Fruit fly (Drosophila melanogaster) whole organism, embryonic: ENCODE measurements around the gene Mcad.

Source experiments
- BEAF-32 ChIP-seq: fragments of 200-800 bp; sonication (Bioruptor generic); optimal IDR thresholded peaks from 3 replicates; lab custom pipeline; 2017; ENCODE audit warnings: missing biosample characterization, missing genetic modification characterization, mild to moderate bottlenecking, moderate library complexity, missing genetic modification reagents
- Bgb ChIP-seq: fragments of 200-800 bp; sonication (Bioruptor generic); IDR thresholded peaks from 2 replicates; pipeline ENCODE4 v1.3.6; 2022; ENCODE audit warnings: missing biosample characterization, missing genetic modification characterization; ENCODE audit not compliant: partially characterized antibody
- CG10267 ChIP-seq: fragments of 200-800 bp; sonication (Bioruptor generic); optimal IDR thresholded peaks from 2 replicates; lab custom pipeline; 2018; ENCODE audit warnings: missing biosample characterization, mild to moderate bottlenecking, missing genetic modification characterization, moderate library complexity
- CG10565 ChIP-seq: fragments of 200-800 bp; sonication (Bioruptor generic); optimal IDR thresholded peaks from 3 replicates; lab custom pipeline; 2016; ENCODE audit warnings: missing biosample characterization, mild to moderate bottlenecking, missing genetic modification characterization
- CG11093 ChIP-seq: fragments of 200-800 bp; sonication (Bioruptor generic); IDR thresholded peaks from 3 replicates; pipeline ENCODE4 v1.3.6; 2022; ENCODE audit warnings: missing biosample characterization, missing genetic modification characterization
- CG12236 ChIP-seq: fragments of 200-800 bp; sonication (Bioruptor generic); optimal IDR thresholded peaks from 2 replicates; lab custom pipeline; 2016; ENCODE audit warnings: missing biosample characterization, missing genetic modification characterization
- CG13123 ChIP-seq: fragments of 200-800 bp; sonication (Bioruptor generic); optimal IDR thresholded peaks from 2 replicates; lab custom pipeline; 2016; ENCODE audit warnings: missing biosample characterization, missing genetic modification characterization
- CG13296 ChIP-seq: fragments of 200-800 bp; sonication (Bioruptor generic); optimal IDR thresholded peaks from 3 replicates; lab custom pipeline; 2018; ENCODE audit warnings: missing biosample characterization, mild to moderate bottlenecking, missing genetic modification characterization
- CG14860 ChIP-seq: fragments of 200-800 bp; sonication (Bioruptor generic); IDR thresholded peaks from 3 replicates; pipeline ENCODE4 v1.3.6; 2022; ENCODE audit warnings: missing biosample characterization, missing genetic modification characterization; ENCODE audit not compliant: partially characterized antibody
- CG15601 ChIP-seq: fragments of 200-800 bp; sonication (Bioruptor generic); optimal IDR thresholded peaks from 3 replicates; lab custom pipeline; 2019; ENCODE audit warnings: missing biosample characterization, mild to moderate bottlenecking, missing genetic modification characterization, moderate library complexity
- CG16813 ChIP-seq: fragments of 200-800 bp; sonication (Bioruptor generic); IDR thresholded peaks from 3 replicates; pipeline ENCODE4 v1.3.6; 2022; ENCODE audit warnings: missing biosample characterization, missing genetic modification characterization; ENCODE audit not compliant: partially characterized antibody
- CG16863 ChIP-seq: fragments of 200-800 bp; sonication (Bioruptor generic); optimal IDR thresholded peaks from 3 replicates; lab custom pipeline; 2016; ENCODE audit warnings: missing biosample characterization, missing genetic modification characterization
- CG17328 ChIP-seq: fragments of 200-800 bp; sonication (Bioruptor generic); IDR thresholded peaks from 2 replicates; pipeline ENCODE4 v1.3.6; 2022; ENCODE audit warnings: missing biosample characterization, missing genetic modification characterization
- CG18599 ChIP-seq: fragments of 200-800 bp; sonication (Bioruptor generic); optimal IDR thresholded peaks from 3 replicates; lab custom pipeline; 2017; ENCODE audit warnings: missing biosample characterization, missing genetic modification characterization, mild to moderate bottlenecking, moderate library complexity, missing genetic modification reagents
- CG2129 ChIP-seq: fragments of 200-800 bp; sonication (Bioruptor generic); IDR thresholded peaks from 2 replicates; pipeline ENCODE4 v1.3.6; 2022; ENCODE audit warnings: missing biosample characterization, missing genetic modification characterization; ENCODE audit not compliant: partially characterized antibody
- CG4617 ChIP-seq: fragments of 200-800 bp; sonication (Bioruptor generic); optimal IDR thresholded peaks from 3 replicates; lab custom pipeline; 2016; ENCODE audit warnings: missing biosample characterization, missing genetic modification characterization, borderline replicate concordance
- CG7963 ChIP-seq: fragments of 200-800 bp; sonication (Bioruptor generic); IDR thresholded peaks from 3 replicates; pipeline ENCODE4 v1.3.6; 2022; ENCODE audit warnings: missing biosample characterization, missing genetic modification characterization; ENCODE audit not compliant: partially characterized antibody
- Dek ChIP-seq: fragments of 200-800 bp; sonication (Bioruptor generic); optimal IDR thresholded peaks from 3 replicates; lab custom pipeline; 2019; ENCODE audit warnings: missing biosample characterization, mild to moderate bottlenecking, missing genetic modification characterization, moderate library complexity
- Doc3 ChIP-seq: fragments of 200-800 bp; sonication (Bioruptor generic); IDR thresholded peaks from 3 replicates; pipeline ENCODE4 v1.3.6; 2022; ENCODE audit warnings: missing biosample characterization, missing genetic modification characterization; ENCODE audit not compliant: partially characterized antibody
- Ets97D ChIP-seq: fragments of 200-800 bp; sonication (Bioruptor generic); optimal IDR thresholded peaks from 3 replicates; lab custom pipeline; 2016; ENCODE audit warnings: missing biosample characterization, missing genetic modification characterization
- H2.0 ChIP-seq: fragments of 200-800 bp; sonication (Bioruptor generic); IDR thresholded peaks from 2 replicates; pipeline ENCODE4 v1.3.6; 2022; ENCODE audit warnings: missing biosample characterization, missing genetic modification characterization
- HLH4C ChIP-seq: fragments of 200-800 bp; sonication (Bioruptor generic); IDR thresholded peaks from 3 replicates; pipeline ENCODE4 v1.3.6; 2022; ENCODE audit warnings: missing biosample characterization, missing genetic modification characterization; ENCODE audit not compliant: partially characterized antibody
- HmgZ ChIP-seq: fragments of 200-800 bp; sonication (Bioruptor generic); optimal IDR thresholded peaks from 2 replicates; lab custom pipeline; 2018; ENCODE audit warnings: missing biosample characterization, mild to moderate bottlenecking, missing genetic modification characterization
- Hr3 ChIP-seq: fragments of 200-800 bp; sonication (Bioruptor generic); optimal IDR thresholded peaks from 3 replicates; lab custom pipeline; 2016; ENCODE audit warnings: missing biosample characterization, missing genetic modification characterization
- MBD-R2 ChIP-seq: fragments of 200-800 bp; sonication (Bioruptor generic); IDR thresholded peaks from 2 replicates; pipeline ENCODE4 v1.3.6; 2022; ENCODE audit warnings: missing biosample characterization, missing genetic modification characterization
- NfI ChIP-seq: fragments of 200-800 bp; sonication (Bioruptor generic); optimal IDR thresholded peaks from 3 replicates; lab custom pipeline; 2018; ENCODE audit warnings: missing biosample characterization, mild to moderate bottlenecking, missing genetic modification characterization, moderate library complexity
- Sin3A ChIP-seq: fragments of >200 bp; optimal IDR thresholded peaks from 2 replicates; lab custom pipeline; 2018
- Stat92E ChIP-seq, 3 experiments: fragments of >200 bp in 2 of 3; fragments of 200-800 bp in 1 of 3; sonication (Bioruptor generic) in 1 of 3; optimal IDR thresholded peaks; 2 replicates each; lab custom pipeline; 2017 to 2019; ENCODE audit warnings: missing biosample characterization in 3 of 3, missing genetic modification characterization in 3 of 3, mild to moderate bottlenecking in 1 of 3, moderate library complexity in 1 of 3
- Vsx1 ChIP-seq: fragments of 200-800 bp; sonication (Bioruptor generic); optimal IDR thresholded peaks from 2 replicates; lab custom pipeline; 2017; ENCODE audit warnings: missing biosample characterization, mild to moderate bottlenecking, missing genetic modification characterization, missing genetic modification reagents
- amos ChIP-seq: fragments of 200-800 bp; sonication (Bioruptor generic); IDR thresholded peaks from 2 replicates; pipeline ENCODE4 v1.3.6; 2022; ENCODE audit warnings: missing biosample characterization, missing genetic modification characterization; ENCODE audit not compliant: partially characterized antibody
- ap ChIP-seq: fragments of 200-800 bp; sonication (Bioruptor generic); IDR thresholded peaks from 2 replicates; pipeline ENCODE4 v1.3.6; 2022; ENCODE audit warnings: missing biosample characterization, missing genetic modification characterization
- ara ChIP-seq: fragments of 200-800 bp; sonication (Bioruptor generic); IDR thresholded peaks from 2 replicates; pipeline ENCODE4 v1.3.6; 2022; ENCODE audit warnings: missing biosample characterization, missing genetic modification characterization
- az2 ChIP-seq: fragments of 200-800 bp; sonication (Bioruptor generic); optimal IDR thresholded peaks from 3 replicates; lab custom pipeline; 2016; ENCODE audit warnings: missing biosample characterization, missing genetic modification characterization
- chinmo ChIP-seq: fragments of 200-800 bp; sonication (Bioruptor generic); IDR thresholded peaks from 4 replicates; pipeline ENCODE4 v1.3.6; 2022; ENCODE audit warnings: missing biosample characterization, missing genetic modification characterization; ENCODE audit not compliant: partially characterized antibody
- gem ChIP-seq: fragments of 200-800 bp; sonication (Bioruptor generic); optimal IDR thresholded peaks from 2 replicates; lab custom pipeline; 2019; ENCODE audit warnings: missing biosample characterization, mild to moderate bottlenecking, missing genetic modification characterization, moderate library complexity
- gfzf ChIP-seq: fragments of 200-800 bp; sonication (Bioruptor generic); optimal IDR thresholded peaks from 2 replicates; lab custom pipeline; 2016; ENCODE audit warnings: missing biosample characterization, mild to moderate bottlenecking, missing genetic modification characterization, moderate library complexity
- hb ChIP-seq: fragments of 200-800 bp; sonication (Bioruptor generic); IDR thresholded peaks from 3 replicates; pipeline ENCODE4 v1.3.6; 2022; ENCODE audit warnings: missing biosample characterization, missing genetic modification characterization; ENCODE audit not compliant: partially characterized antibody
- inv ChIP-seq: fragments of 200-800 bp; sonication (Bioruptor generic); IDR thresholded peaks from 2 replicates; pipeline ENCODE4 v1.3.6; 2022; ENCODE audit warnings: missing biosample characterization, missing genetic modification characterization; ENCODE audit not compliant: partially characterized antibody
- ken ChIP-seq: fragments of 200-800 bp; sonication (Bioruptor generic); IDR thresholded peaks from 3 replicates; pipeline ENCODE4 v1.3.6; 2022; ENCODE audit warnings: missing biosample characterization, missing genetic modification characterization
- pan ChIP-seq, 4 experiments: fragments of >200 bp in 3 of 4; fragments of 200-800 bp in 1 of 4; sonication (Bioruptor generic) in 1 of 4; optimal IDR thresholded peaks in 3 of 4; IDR thresholded peaks in 1 of 4; 2 replicates each; pipeline versions ENCODE4 v1.3.6 to Lab custom; 2017 to 2022; ENCODE audit warnings: missing biosample characterization in 2 of 4, missing genetic modification characterization in 2 of 4, mixed read lengths in 1 of 4
- phol ChIP-seq: fragments of 200-800 bp; sonication (Bioruptor generic); optimal IDR thresholded peaks from 3 replicates; lab custom pipeline; 2018; ENCODE audit warnings: missing biosample characterization, mild to moderate bottlenecking, missing genetic modification characterization, moderate library complexity
- sd ChIP-seq: fragments of 200-800 bp; sonication (Bioruptor generic); optimal IDR thresholded peaks from 3 replicates; lab custom pipeline; 2018; ENCODE audit warnings: missing biosample characterization, mild to moderate bottlenecking, missing genetic modification characterization, moderate library complexity
- sna ChIP-seq: fragments of 200-800 bp; sonication (Bioruptor generic); IDR thresholded peaks from 2 replicates; pipeline ENCODE4 v1.3.6; 2022; ENCODE audit warnings: missing biosample characterization, missing genetic modification characterization; ENCODE audit not compliant: partially characterized antibody
- so ChIP-seq: fragments of 200-800 bp; sonication (Bioruptor generic); IDR thresholded peaks from 3 replicates; pipeline ENCODE4 v1.3.6; 2022; ENCODE audit warnings: missing biosample characterization, missing genetic modification characterization
- tin ChIP-seq: fragments of 200-800 bp; sonication (Bioruptor generic); optimal IDR thresholded peaks from 3 replicates; lab custom pipeline; 2016; ENCODE audit warnings: missing biosample characterization, missing genetic modification characterization
- unc-4 ChIP-seq: fragments of 200-800 bp; sonication (Bioruptor generic); IDR thresholded peaks from 2 replicates; pipeline ENCODE4 v1.3.6; 2022; ENCODE audit warnings: missing biosample characterization, missing genetic modification characterization; ENCODE audit not compliant: partially characterized antibody
- usp ChIP-seq: fragments of >200 bp; optimal IDR thresholded peaks from 2 replicates; lab custom pipeline; 2017; ENCODE audit warnings: missing biosample characterization, missing genetic modification characterization
- wdn ChIP-seq: fragments of 200-800 bp; sonication (Bioruptor generic); IDR thresholded peaks from 2 replicates; pipeline ENCODE4 v1.3.6; 2022; ENCODE audit warnings: missing biosample characterization, missing genetic modification characterization
- yki ChIP-seq: fragments of >200 bp; optimal IDR thresholded peaks from 3 replicates; lab custom pipeline; 2018

Mcad gene

dm6 chr3L:7726285-7726684 lies 7.1 kb downstream of the Mcad start, which contains the start of gene CG7457 (continued):
- peak; percentile 73 for TF ChIP-seq sd
- TF ChIP-seq CG10565 (GFP tag; lab: Kevin White, UChicago), result no peak
- no peak for TF ChIP-seq usp (GFP tag; lab: Kevin White, UChicago)
- peak; percentile 54 for TF ChIP-seq CG15601 (tag; lab: Kevin White, UChicago)
- no peak for TF ChIP-seq ken (GFP tag; lab: Robert Waterston, UW)
- no peak for TF ChIP-seq Hr3
- peak; percentile 95 for TF ChIP-seq CG16813
- TF ChIP-seq wdn (GFP tag; lab: Robert Waterston, UW), result no peak
- TF ChIP-seq so, result no peak
- TF ChIP-seq CG10267 (tag; lab: Kevin White, UChicago), result peak; percentile 10
- no peak for TF ChIP-seq CG11093
- TF ChIP-seq phol, result peak; percentile 20
- peak; percentile 90 for TF ChIP-seq BEAF-32 (GFP tag; lab: Kevin White, UChicago)
- TF ChIP-seq amos (GFP tag; lab: Robert Waterston, UW), result peak; percentile 96
- peak; percentile 94 for TF ChIP-seq unc-4 (GFP tag; lab: Robert Waterston, UW)
- TF ChIP-seq Bgb, result peak; percentile 97
- TF ChIP-seq Doc3 (GFP tag; lab: Robert Waterston, UW), result peak; percentile 93
- TF ChIP-seq CG12236 (GFP tag; lab: Kevin White, UChicago), result no peak
- no peak for TF ChIP-seq tin (GFP tag; lab: Kevin White, UChicago)
- TF ChIP-seq CG2129, result peak; percentile 81; the same call in 1 of the 2 replicates
- TF ChIP-seq CG14860, result peak; percentile 92
- TF ChIP-seq CG13296 (GFP tag; lab: Kevin White, UChicago), result no peak
- TF ChIP-seq NfI (GFP tag; lab: Kevin White, UChicago), result peak; percentile 12
- TF ChIP-seq Sin3A, result no peak
- no peak for TF ChIP-seq Stat92E (GFP tag; optimal IDR thresholded peaks at IDR 0.05; lab: Kevin White, UChicago)
- no peak for TF ChIP-seq Vsx1 (GFP tag; lab: Kevin White, UChicago)
- peak; percentile 93 for TF ChIP-seq sna (GFP tag; lab: Robert Waterston, UW)
- peak; percentile 90 for TF ChIP-seq HLH4C
- TF ChIP-seq pan (optimal IDR thresholded peaks at IDR 0.05; lab: Kevin White, UChicago), result no peak
- no peak for TF ChIP-seq pan (GFP tag; optimal IDR thresholded peaks at IDR 0.05 in 1 of 2, IDR thresholded peaks at IDR 0.05 in 1 of 2)
- peak; percentile 47 for TF ChIP-seq Ets97D (GFP tag; lab: Kevin White, UChicago)
- no peak for TF ChIP-seq HmgZ
- TF ChIP-seq inv, result peak; percentile 88
- no peak for TF ChIP-seq H2.0 (GFP tag; lab: Robert Waterston, UW)
- TF ChIP-seq CG17328 (GFP tag; lab: Robert Waterston, UW), result 0 out of 2 replicates have a peak, but pooled peaks have one; percentile 14
- peak; percentile 90 for TF ChIP-seq hb
- no peak for TF ChIP-seq CG13123 (GFP tag; lab: Kevin White, UChicago)
- peak; percentile 90 for TF ChIP-seq CG7963 (GFP tag; lab: Robert Waterston, UW)
- peak; percentile 50 for TF ChIP-seq gfzf (GFP tag; lab: Kevin White, UChicago)
- no peak for TF ChIP-seq CG16863
- TF ChIP-seq ara (GFP tag; lab: Robert Waterston, UW), result no peak
- peak; percentile 36 for TF ChIP-seq CG4617
- TF ChIP-seq gem (tag; lab: Kevin White, UChicago), result no peak
- peak; percentile 89 for TF ChIP-seq chinmo (GFP tag; lab: Robert Waterston, UW)
- TF ChIP-seq ap (GFP tag; lab: Robert Waterston, UW), result no peak
- TF ChIP-seq Dek (tag; lab: Kevin White, UChicago), result no peak
- no peak for TF ChIP-seq yki (lab: Kevin White, UChicago)
- peak; percentile 85 for TF ChIP-seq MBD-R2 (GFP tag; lab: Robert Waterston, UW)
- TF ChIP-seq CG18599 (GFP tag; lab: Kevin White, UChicago), result no peak
- TF ChIP-seq az2 (GFP tag; lab: Kevin White, UChicago), result no peak
